Worm (Caenorhabditis elegans): ENCODE data around the gene klp-17.

The klp-17 gene

ce11 chrII:11469574-11470108 is 2.2 kb upstream of the klp-17 start, which contains the start of gene cisd-1 (continued):
- TF ChIP-seq dsc-1 (tag; optimal IDR thresholded peaks at IDR 0.05) (no peak), lsy-2 (tag; optimal IDR thresholded peaks at IDR 0.05) (no peak), unc-98 (GFP tag; IDR thresholded peaks at IDR 0.05) (no peak), ceh-8 (GFP tag; optimal IDR thresholded peaks at IDR 0.05) (no peak), alr-1 (tag; optimal IDR thresholded peaks at IDR 0.05; ENCODE audit: borderline replicate concordance) (no peak), Y116A8C.19 (tag; optimal IDR thresholded peaks at IDR 0.05; ENCODE audit: borderline replicate concordance) (no peak), ces-1 (GFP tag; optimal IDR thresholded peaks at IDR 0.05) (no peak), fkh-4 (tag; optimal IDR thresholded peaks at IDR 0.05; ENCODE audit: borderline replicate concordance) (no peak), isw-1 (GFP tag; IDR thresholded peaks at IDR 0.05) (no peak), nhr-77 (tag; optimal IDR thresholded peaks at IDR 0.05) (no peak), dpl-1 (GFP tag; optimal IDR thresholded peaks at IDR 0.05) (no peak), pag-3 (tag; optimal IDR thresholded peaks at IDR 0.05; ENCODE audit: borderline replicate concordance, insufficient read depth) (no peak), mdl-1 (tag; optimal IDR thresholded peaks at IDR 0.05) (peak in 1 of 2 experiments; percentile 11), ets-5 (GFP tag; IDR thresholded peaks at IDR 0.05) (no peak), lir-3 (tag; optimal IDR thresholded peaks at IDR 0.05; ENCODE audit: poor library complexity) (no peak), fkh-10 (GFP tag; optimal IDR thresholded peaks at IDR 0.05) (no peak), elt-2 (tag; optimal IDR thresholded peaks at IDR 0.05) (peak; percentile 33), blmp-1 (tag; optimal IDR thresholded peaks at IDR 0.05) (peak; percentile 82), F16B12.6 (tag; optimal IDR thresholded peaks at IDR 0.05) (no peak), tlp-1 (tag; optimal IDR thresholded peaks at IDR 0.05) (no peak), pqm-1 (tag; optimal IDR thresholded peaks at IDR 0.05) (no peak), nhr-71 (tag; optimal IDR thresholded peaks at IDR 0.05) (peak; percentile 32), egl-27 (tag; optimal IDR thresholded peaks at IDR 0.05) (no peak), jun-1 (tag; optimal IDR thresholded peaks at IDR 0.05) (no peak), egl-13 (tag; optimal IDR thresholded peaks at IDR 0.05) (no peak), unc-30 (tag; optimal IDR thresholded peaks at IDR 0.05) (no peak), fkh-8 (tag; optimal IDR thresholded peaks at IDR 0.05) (no peak), ceh-90 (tag; optimal IDR thresholded peaks at IDR 0.05) (no peak), aly-2 (tag; optimal IDR thresholded peaks at IDR 0.05) (no peak), C04F5.9 (tag; optimal IDR thresholded peaks at IDR 0.05) (no peak), nhr-11 (tag; optimal IDR thresholded peaks at IDR 0.05) (no peak), ceh-82 (tag; optimal IDR thresholded peaks at IDR 0.05) (no peak), mab-9 (GFP tag; IDR thresholded peaks at IDR 0.05) (no peak), mef-2 (tag; optimal IDR thresholded peaks at IDR 0.05) (no peak), nhr-76 (tag; optimal IDR thresholded peaks at IDR 0.05) (no peak), lin-15B (tag; optimal IDR thresholded peaks at IDR 0.05) (no peak), aha-1 (tag; optimal IDR thresholded peaks at IDR 0.05) (no peak)

ce11 chrII:11464427-11464944 is 3.0 kb downstream of the klp-17 start, which contains the start of the genes aars-1 and rga-1:
TSS of gene aars-1 (minus strand) at chrII:11464497.
TSS of gene rga-1 (plus strand) at chrII:11464894.
- TF ChIP-seq pqm-1 (tag; optimal IDR thresholded peaks at IDR 0.05) (no peak), hlh-17 (GFP tag; optimal IDR thresholded peaks at IDR 0.05; ENCODE audit: borderline replicate concordance) (no peak), dsc-1 (tag; optimal IDR thresholded peaks at IDR 0.05) (peak; percentile 36), xbp-1 (tag; optimal IDR thresholded peaks at IDR 0.05) (peak; percentile 24), mdl-1 (tag; optimal IDR thresholded peaks at IDR 0.05) (peak in 1 of 2 experiments; percentile 49), lin-14 (GFP tag; optimal IDR thresholded peaks at IDR 0.05) (peak; percentile 87), nhr-12 (tag; optimal IDR thresholded peaks at IDR 0.05) (no peak), elt-3 (tag; optimal IDR thresholded peaks at IDR 0.05) (peak in 3 of 6 experiments; percentile 5 to 57 (median 55)), unc-86 (tag; optimal IDR thresholded peaks at IDR 0.05) (no peak), ceh-8 (GFP tag; optimal IDR thresholded peaks at IDR 0.05) (no peak), nhr-237 (tag; optimal IDR thresholded peaks at IDR 0.05) (no peak), isw-1 (GFP tag; IDR thresholded peaks at IDR 0.05) (no peak), nhr-28 (tag; optimal IDR thresholded peaks at IDR 0.05) (no peak), egl-27 (tag; optimal IDR thresholded peaks at IDR 0.05) (no peak), aly-2 (tag; optimal IDR thresholded peaks at IDR 0.05) (no peak), zag-1 (tag; optimal IDR thresholded peaks at IDR 0.05) (no peak), ets-5 (GFP tag; IDR thresholded peaks at IDR 0.05) (no peak), ztf-4 (tag; optimal IDR thresholded peaks at IDR 0.05) (no peak), nhr-90 (tag; optimal IDR thresholded peaks at IDR 0.05; ENCODE audit: poor library complexity) (peak; percentile 10), irx-1 (tag; optimal IDR thresholded peaks at IDR 0.05) (no peak), unc-98 (GFP tag; IDR thresholded peaks at IDR 0.05) (no peak), unc-130 (tag; optimal IDR thresholded peaks at IDR 0.05) (no peak), sptf-1 (tag; optimal IDR thresholded peaks at IDR 0.05) (no peak), mep-1 (tag; optimal IDR thresholded peaks at IDR 0.05) (peak; percentile 76)

All from whole organism, L1 larva.